Worm (Caenorhabditis elegans): ENCODE measurements around the gene rsa-2.
A peak's percentile ranks its signal among the peaks of the same experiment; 100 is the strongest.

ce11 chrIII:11036132-11036531 lies 27.1 kb upstream of the rsa-2 start:
- no peak; the same call in 1 of the 2 replicates for TF ChIP-seq B0019.2 (GFP tag; conservative IDR thresholded peaks at IDR 0.05)
- peak; percentile 64 for TF ChIP-seq xnd-1 (tag; optimal IDR thresholded peaks at IDR 0.05)
- TF ChIP-seq F22D6.2 (tag; optimal IDR thresholded peaks at IDR 0.05), result no peak
- no peak for TF ChIP-seq bed-1 (GFP tag; IDR thresholded peaks at IDR 0.05)
- TF ChIP-seq snpc-1.1 (tag; optimal IDR thresholded peaks at IDR 0.05; ENCODE audit: insufficient read depth), result peak; percentile 83
- TF ChIP-seq C06A6.2 (GFP tag; conservative IDR thresholded peaks at IDR 0.05), result no peak
- TF ChIP-seq zim-3 (tag; optimal IDR thresholded peaks at IDR 0.05), result no peak
